Worm (Caenorhabditis elegans): Measurements from ENCODE around the gene eef-1G.

- TF ChIP-seq nhr-11 (tag; optimal IDR thresholded peaks at IDR 0.05) (no peak), ama-1 (optimal IDR thresholded peaks at IDR 0.05) (no peak), nhr-28 (tag; optimal IDR thresholded peaks at IDR 0.05) (no peak), lin-15B (tag; optimal IDR thresholded peaks at IDR 0.05) (no peak), mdl-1 (tag; optimal IDR thresholded peaks at IDR 0.05) (no peak), zag-1 (tag; optimal IDR thresholded peaks at IDR 0.05) (no peak), ZK546.5 (tag; optimal IDR thresholded peaks at IDR 0.05) (no peak), nhr-76 (tag; optimal IDR thresholded peaks at IDR 0.05) (no peak)
Measured at ce11 chrV:11014758-11015157, 49.2 kb downstream of the eef-1G start.
